Worm (Caenorhabditis elegans): ENCODE data around the gene C16C8.27.

- TF ChIP-seq F13H6.1 (tag; optimal IDR thresholded peaks at IDR 0.05) (no peak), nhr-23 (tag; optimal IDR thresholded peaks at IDR 0.05) (no peak), mdl-1 (tag; optimal IDR thresholded peaks at IDR 0.05) (no peak), lin-39 (tag; optimal IDR thresholded peaks at IDR 0.05) (no peak)
These were observed 20.1 kb downstream of the C16C8.27 start, which contains the start of gene C16C8.8 for ce11 chrII:3461586-3461985.
